Fruit fly (Drosophila melanogaster) whole organism, embryonic: ENCODE measurements around the gene AANATL7.

Experiments used
- B-H2 ChIP-seq: fragments of 200-800 bp; sonication (Bioruptor generic); optimal IDR thresholded peaks from 2 replicates; lab custom pipeline; 2018; ENCODE audit warnings: missing biosample characterization, mild to moderate bottlenecking, missing genetic modification characterization
- CG10431 ChIP-seq: fragments of 200-800 bp; sonication (Bioruptor generic); optimal IDR thresholded peaks from 3 replicates; lab custom pipeline; 2018; ENCODE audit warnings: missing biosample characterization, mild to moderate bottlenecking, missing genetic modification characterization
- CG12219 ChIP-seq: fragments of 200-800 bp; sonication (Bioruptor generic); optimal IDR thresholded peaks from 3 replicates; lab custom pipeline; 2018; ENCODE audit warnings: missing biosample characterization, mild to moderate bottlenecking, missing genetic modification characterization
- CG13624 ChIP-seq: fragments of 200-800 bp; sonication (Bioruptor generic); optimal IDR thresholded peaks from 2 replicates; lab custom pipeline; 2016; ENCODE audit warnings: missing biosample characterization, missing genetic modification characterization
- CG14710 ChIP-seq: fragments of 200-800 bp; sonication (Bioruptor generic); optimal IDR thresholded peaks from 3 replicates; lab custom pipeline; 2019; ENCODE audit warnings: missing biosample characterization, mild to moderate bottlenecking, missing genetic modification characterization, moderate library complexity
- CG14860 ChIP-seq: fragments of 200-800 bp; sonication (Bioruptor generic); IDR thresholded peaks from 3 replicates; pipeline ENCODE4 v1.3.6; 2022; ENCODE audit warnings: missing biosample characterization, missing genetic modification characterization; ENCODE audit not compliant: partially characterized antibody
- CG1602 ChIP-seq: fragments of 200-800 bp; sonication (Bioruptor generic); optimal IDR thresholded peaks from 3 replicates; lab custom pipeline; 2016; ENCODE audit warnings: missing biosample characterization, missing genetic modification characterization
- CG31388 ChIP-seq: fragments of 200-800 bp; sonication (Bioruptor generic); optimal IDR thresholded peaks from 2 replicates; lab custom pipeline; 2016; ENCODE audit warnings: missing biosample characterization, missing genetic modification characterization
- CG32767 ChIP-seq: fragments of 200-800 bp; sonication (Bioruptor generic); IDR thresholded peaks from 2 replicates; pipeline ENCODE4 v1.3.6; 2022; ENCODE audit warnings: missing biosample characterization, missing genetic modification characterization
- CG3407 ChIP-seq: fragments of 200-800 bp; sonication (Bioruptor generic); optimal IDR thresholded peaks from 2 replicates; lab custom pipeline; 2018; ENCODE audit warnings: missing biosample characterization, mild to moderate bottlenecking, missing genetic modification characterization
- CG7357 ChIP-seq: fragments of 200-800 bp; sonication (Bioruptor generic); IDR thresholded peaks from 3 replicates; pipeline ENCODE4 v1.3.6; 2022; ENCODE audit warnings: missing biosample characterization, missing genetic modification characterization
- CG7556 ChIP-seq: fragments of 200-800 bp; sonication (Bioruptor generic); optimal IDR thresholded peaks from 2 replicates; lab custom pipeline; 2017; ENCODE audit warnings: missing biosample characterization, mild to moderate bottlenecking, missing genetic modification characterization
- CG8281 ChIP-seq: fragments of 200-800 bp; sonication (Bioruptor generic); optimal IDR thresholded peaks from 2 replicates; lab custom pipeline; 2018; ENCODE audit warnings: missing biosample characterization, mild to moderate bottlenecking, missing genetic modification characterization, moderate library complexity
- CG8765 ChIP-seq: fragments of 200-800 bp; sonication (Bioruptor generic); IDR thresholded peaks from 2 replicates; pipeline ENCODE4 v1.3.6; 2022; ENCODE audit warnings: missing biosample characterization, missing genetic modification characterization
- CG8924 ChIP-seq: fragments of 200-800 bp; optimal IDR thresholded peaks from 3 replicates; lab custom pipeline; 2019; ENCODE audit warnings: missing biosample characterization, mild to moderate bottlenecking, missing genetic modification characterization, moderate library complexity
- CG9876 ChIP-seq: fragments of 200-800 bp; sonication (Bioruptor generic); optimal IDR thresholded peaks from 2 replicates; lab custom pipeline; 2016; ENCODE audit warnings: missing biosample characterization, missing genetic modification characterization
- Chrac-16 ChIP-seq: fragments of 200-800 bp; sonication (Bioruptor generic); optimal IDR thresholded peaks from 3 replicates; lab custom pipeline; 2016; ENCODE audit warnings: missing biosample characterization, missing genetic modification characterization
- CrebB ChIP-seq: fragments of 200-800 bp; sonication (Bioruptor generic); optimal IDR thresholded peaks from 3 replicates; lab custom pipeline; 2018; ENCODE audit warnings: missing biosample characterization, mild to moderate bottlenecking, missing genetic modification characterization
- D ChIP-seq, 2 experiments: fragments of 200-800 bp in 1 of 2; fragments of >200 bp in 1 of 2; sonication (Bioruptor generic) in 1 of 2; optimal IDR thresholded peaks; 2 replicates in 1 of 2; 3 replicates in 1 of 2; lab custom pipeline; 2017; ENCODE audit warnings: mild to moderate bottlenecking in 1 of 2, missing biosample characterization in 1 of 2, missing genetic modification characterization in 1 of 2, missing genetic modification reagents in 1 of 2
- Dll ChIP-seq: fragments of 200-800 bp; sonication (Bioruptor generic); IDR thresholded peaks from 4 replicates; pipeline ENCODE4 v1.3.6; 2022; ENCODE audit warnings: missing biosample characterization, missing genetic modification characterization; ENCODE audit not compliant: partially characterized antibody
- E2f1 ChIP-seq: fragments of 200-800 bp; sonication (Bioruptor generic); IDR thresholded peaks from 2 replicates; pipeline ENCODE4 v1.3.6; 2022; ENCODE audit warnings: missing biosample characterization, missing genetic modification characterization
- E2f2 ChIP-seq: fragments of 200-800 bp; sonication (Bioruptor generic); IDR thresholded peaks from 2 replicates; pipeline ENCODE4 v1.3.6; 2022; ENCODE audit warnings: missing biosample characterization, missing genetic modification characterization
- Elba2 ChIP-seq: fragments of 200-800 bp; sonication (Bioruptor generic); optimal IDR thresholded peaks from 3 replicates; lab custom pipeline; 2016; ENCODE audit warnings: missing biosample characterization, missing genetic modification characterization
- HLH54F ChIP-seq: fragments of 200-800 bp; sonication (Bioruptor generic); optimal IDR thresholded peaks from 3 replicates; lab custom pipeline; 2016; ENCODE audit warnings: missing biosample characterization, missing genetic modification characterization
- Hey ChIP-seq: fragments of 200-800 bp; sonication (Bioruptor generic); optimal IDR thresholded peaks from 3 replicates; lab custom pipeline; 2018; ENCODE audit warnings: missing biosample characterization, mild to moderate bottlenecking, missing genetic modification characterization
- HmgZ ChIP-seq: fragments of 200-800 bp; sonication (Bioruptor generic); optimal IDR thresholded peaks from 2 replicates; lab custom pipeline; 2018; ENCODE audit warnings: missing biosample characterization, mild to moderate bottlenecking, missing genetic modification characterization
- Med ChIP-seq: fragments of 200-800 bp; sonication (Bioruptor generic); peaks from one replicate; lab custom pipeline; 2016; ENCODE audit warnings: missing biosample characterization, missing genetic modification characterization, mild to moderate bottlenecking, inconsistent platforms, moderate library complexity
- NK7.1 ChIP-seq: fragments of 200-800 bp; sonication (Bioruptor generic); optimal IDR thresholded peaks from 3 replicates; lab custom pipeline; 2016; ENCODE audit warnings: missing biosample characterization, missing genetic modification characterization
- Nf-YB ChIP-seq: fragments of 200-800 bp; sonication (Bioruptor generic); optimal IDR thresholded peaks from 3 replicates; lab custom pipeline; 2019; ENCODE audit warnings: missing biosample characterization, mild to moderate bottlenecking, missing genetic modification characterization, moderate library complexity
- Pdp1 ChIP-seq, 2 experiments: fragments of 200-800 bp; sonication (Bioruptor generic); optimal IDR thresholded peaks; 3 replicates each; lab custom pipeline; 2016; ENCODE audit warnings: missing biosample characterization in 2 of 2, missing genetic modification characterization in 2 of 2, mild to moderate bottlenecking in 1 of 2, moderate library complexity in 1 of 2
- Poxn ChIP-seq: fragments of 200-800 bp; sonication (Bioruptor generic); IDR thresholded peaks from 2 replicates; pipeline ENCODE4 v1.3.6; 2022; ENCODE audit warnings: missing biosample characterization, missing genetic modification characterization
- TFAM ChIP-seq: fragments of 200-800 bp; sonication (Bioruptor generic); optimal IDR thresholded peaks from 2 replicates; lab custom pipeline; 2017; ENCODE audit warnings: missing biosample characterization, missing genetic modification characterization, inconsistent platforms
- amos ChIP-seq: fragments of 200-800 bp; sonication (Bioruptor generic); IDR thresholded peaks from 2 replicates; pipeline ENCODE4 v1.3.6; 2022; ENCODE audit warnings: missing biosample characterization, missing genetic modification characterization; ENCODE audit not compliant: partially characterized antibody
- bbx ChIP-seq: fragments of 200-800 bp; sonication (Bioruptor generic); IDR thresholded peaks from 2 replicates; pipeline ENCODE4 v1.3.6; 2022; ENCODE audit warnings: missing biosample characterization, missing genetic modification characterization; ENCODE audit not compliant: partially characterized antibody
- bcd ChIP-seq: fragments of 200-800 bp; sonication (Bioruptor generic); optimal IDR thresholded peaks from 2 replicates; lab custom pipeline; 2017; ENCODE audit warnings: missing biosample characterization, mild to moderate bottlenecking, missing genetic modification characterization
- chif ChIP-seq, 2 experiments: fragments of 200-800 bp; sonication (Bioruptor generic); optimal IDR thresholded peaks; 3 replicates each; lab custom pipeline; 2016; ENCODE audit warnings: missing biosample characterization in 2 of 2, missing genetic modification characterization in 2 of 2
- dati ChIP-seq: fragments of 200-800 bp; sonication (Bioruptor generic); IDR thresholded peaks from 2 replicates; pipeline ENCODE4 v1.3.6; 2022; ENCODE audit warnings: missing biosample characterization, missing genetic modification characterization
- en ChIP-seq: fragments of 200-800 bp; sonication (Bioruptor generic); optimal IDR thresholded peaks from 2 replicates; lab custom pipeline; 2016; ENCODE audit warnings: missing biosample characterization, missing genetic modification characterization
- ham ChIP-seq: fragments of 200-800 bp; sonication (Bioruptor generic); IDR thresholded peaks from 2 replicates; pipeline ENCODE4 v1.3.6; 2022; ENCODE audit warnings: missing biosample characterization, missing genetic modification characterization
- klu ChIP-seq: fragments of 200-800 bp; sonication (Bioruptor generic); IDR thresholded peaks from 2 replicates; pipeline ENCODE4 v1.3.6; 2022; ENCODE audit warnings: missing biosample characterization, missing genetic modification characterization
- knrl ChIP-seq: fragments of 200-800 bp; sonication (Bioruptor generic); IDR thresholded peaks from 3 replicates; pipeline ENCODE4 v1.3.6; 2022; ENCODE audit warnings: missing biosample characterization, missing genetic modification characterization; ENCODE audit not compliant: partially characterized antibody
- mld ChIP-seq: fragments of 200-800 bp; sonication (Bioruptor generic); IDR thresholded peaks from 3 replicates; pipeline ENCODE4 v1.3.6; 2022; ENCODE audit warnings: missing biosample characterization, missing genetic modification characterization; ENCODE audit not compliant: partially characterized antibody
- nerfin-2 ChIP-seq: fragments of 200-800 bp; sonication (Bioruptor generic); IDR thresholded peaks from 2 replicates; pipeline ENCODE4 v1.3.6; 2022; ENCODE audit warnings: missing biosample characterization, missing genetic modification characterization; ENCODE audit not compliant: partially characterized antibody
- pb ChIP-seq: fragments of 200-800 bp; sonication (Bioruptor generic); optimal IDR thresholded peaks from 3 replicates; lab custom pipeline; 2016; ENCODE audit warnings: missing biosample characterization, missing genetic modification characterization
- phol ChIP-seq: fragments of 200-800 bp; sonication (Bioruptor generic); optimal IDR thresholded peaks from 3 replicates; lab custom pipeline; 2018; ENCODE audit warnings: missing biosample characterization, mild to moderate bottlenecking, missing genetic modification characterization, moderate library complexity
- prd ChIP-seq, 3 experiments: fragments of >200 bp in 2 of 3; fragments of 200-800 bp in 1 of 3; sonication (Bioruptor generic) in 1 of 3; optimal IDR thresholded peaks in 2 of 3; IDR thresholded peaks in 1 of 3; 2 replicates in 2 of 3; 3 replicates in 1 of 3; pipeline versions ENCODE4 v1.3.6 to Lab custom; 2017 to 2022; ENCODE audit warnings: missing biosample characterization in 1 of 3, missing genetic modification characterization in 1 of 3
- trh ChIP-seq: fragments of 200-800 bp; sonication (Bioruptor generic); optimal IDR thresholded peaks from 2 replicates; lab custom pipeline; 2016; ENCODE audit warnings: missing biosample characterization, missing genetic modification characterization
- wdn ChIP-seq: fragments of 200-800 bp; sonication (Bioruptor generic); IDR thresholded peaks from 2 replicates; pipeline ENCODE4 v1.3.6; 2022; ENCODE audit warnings: missing biosample characterization, missing genetic modification characterization
- z ChIP-seq: fragments of 200-800 bp; sonication (Bioruptor generic); IDR thresholded peaks from 3 replicates; pipeline ENCODE4 v1.3.6; 2022; ENCODE audit warnings: missing biosample characterization, missing genetic modification characterization

Gene AANATL7

dm6 chrX:2603851-2604505 lies 23.2 kb downstream of the AANATL7 start, which contains the start of the genes Klp3A and Zw10 (continued):
- TF ChIP-seq NK7.1 (GFP tag; lab: Kevin White, UChicago) (no peak), mld (peak; percentile 41; the same call in 1 of the 3 replicates), Med (peak; percentile 85), CG12219 (no peak), CG13624 (GFP tag; lab: Kevin White, UChicago) (no peak), pb (GFP tag; lab: Kevin White, UChicago) (no peak), wdn (GFP tag; lab: Robert Waterston, UW) (no peak), CG7556 (GFP tag; lab: Kevin White, UChicago) (no peak), CG14860 (GFP tag; lab: Robert Waterston, UW) (peak; percentile 70; the same call in 2 of the 3 replicates), Pdp1 (GFP tag; optimal IDR thresholded peaks at IDR 0.05; lab: Kevin White, UChicago) (no peak), chif (GFP tag; optimal IDR thresholded peaks at IDR 0.05; lab: Kevin White, UChicago) (peak in 1 of 2 experiments; percentile 1), CG8281 (no peak), E2f1 (no peak), CG1602 (GFP tag; lab: Kevin White, UChicago) (no peak), CG14710 (peak; percentile 42), CG7357 (GFP tag; lab: Robert Waterston, UW) (no peak), CG3407 (GFP tag; lab: Kevin White, UChicago) (no peak), CG32767 (GFP tag; lab: Robert Waterston, UW) (no peak), CG10431 (GFP tag; lab: Kevin White, UChicago) (no peak), Nf-YB (GFP tag; lab: Kevin White, UChicago) (no peak), HmgZ (peak; percentile 25), nerfin-2 (GFP tag; lab: Robert Waterston, UW) (peak; percentile 72), knrl (GFP tag; lab: Robert Waterston, UW) (peak; percentile 61; the same call in 2 of the 3 replicates), bcd (GFP tag; lab: Kevin White, UChicago) (no peak), CG9876 (GFP tag; lab: Kevin White, UChicago) (no peak), TFAM (no peak), CG8924 (tag; lab: Kevin White, UChicago) (no peak), klu (GFP tag; lab: Robert Waterston, UW) (no peak), D (optimal IDR thresholded peaks at IDR 0.05; lab: Kevin White, UChicago) (no peak), D (GFP tag; optimal IDR thresholded peaks at IDR 0.05; lab: Kevin White, UChicago) (no peak), CG8765 (GFP tag; lab: Robert Waterston, UW) (no peak), z (GFP tag; lab: Robert Waterston, UW) (no peak), dati (no peak), amos (GFP tag; lab: Robert Waterston, UW) (peak; percentile 18; the same call in 1 of the 2 replicates), en (GFP tag; lab: Kevin White, UChicago) (no peak), ham (GFP tag; lab: Robert Waterston, UW) (no peak), phol (tag; lab: Kevin White, UChicago) (peak; percentile 85), Elba2 (GFP tag; lab: Kevin White, UChicago) (no peak), Dll (GFP tag; lab: Robert Waterston, UW) (peak; percentile 78), E2f2 (peak; percentile 70), HLH54F (peak; percentile 23), Chrac-16 (GFP tag; lab: Kevin White, UChicago) (no peak), prd (optimal IDR thresholded peaks at IDR 0.05; lab: Kevin White, UChicago) (no peak), prd (GFP tag; IDR thresholded peaks at IDR 0.05; lab: Robert Waterston, UW) (peak; percentile 19; the same call in 1 of the 3 replicates), B-H2 (GFP tag; lab: Kevin White, UChicago) (no peak), bbx (GFP tag; lab: Robert Waterston, UW) (no peak), Poxn (no peak), trh (no peak), CG31388 (GFP tag; lab: Kevin White, UChicago) (no peak), Hey (tag; lab: Kevin White, UChicago) (no peak), CrebB (tag; lab: Kevin White, UChicago) (no peak)
